Fruit fly (Drosophila melanogaster) ovary, adult (tissue): ENCODE data around the gene CG6163.
A peak's percentile ranks its signal among the peaks of the same experiment; 100 is the strongest.

Experiments
- CG17801 ChIP-seq: fragments of 200-800 bp; optimal IDR thresholded peaks from 2 replicates; lab custom pipeline; 2019; ENCODE audit warnings: missing biosample characterization, mild to moderate bottlenecking, missing genetic modification characterization, moderate library complexity; ENCODE audit not compliant: partially characterized antibody

CG6163 gene

dm6 chr3L:11318532-11319170, 46.0 kb downstream of the CG6163 start:
- TF ChIP-seq CG17801 (GFP tag; lab: Kevin White, UChicago) = peak; percentile 92

- TF ChIP-seq CG17801 (GFP tag; lab: Kevin White, UChicago) = no peak
Observed at dm6 chr3L:11317464-11317863, 47.2 kb downstream of the CG6163 start.

DNA sequence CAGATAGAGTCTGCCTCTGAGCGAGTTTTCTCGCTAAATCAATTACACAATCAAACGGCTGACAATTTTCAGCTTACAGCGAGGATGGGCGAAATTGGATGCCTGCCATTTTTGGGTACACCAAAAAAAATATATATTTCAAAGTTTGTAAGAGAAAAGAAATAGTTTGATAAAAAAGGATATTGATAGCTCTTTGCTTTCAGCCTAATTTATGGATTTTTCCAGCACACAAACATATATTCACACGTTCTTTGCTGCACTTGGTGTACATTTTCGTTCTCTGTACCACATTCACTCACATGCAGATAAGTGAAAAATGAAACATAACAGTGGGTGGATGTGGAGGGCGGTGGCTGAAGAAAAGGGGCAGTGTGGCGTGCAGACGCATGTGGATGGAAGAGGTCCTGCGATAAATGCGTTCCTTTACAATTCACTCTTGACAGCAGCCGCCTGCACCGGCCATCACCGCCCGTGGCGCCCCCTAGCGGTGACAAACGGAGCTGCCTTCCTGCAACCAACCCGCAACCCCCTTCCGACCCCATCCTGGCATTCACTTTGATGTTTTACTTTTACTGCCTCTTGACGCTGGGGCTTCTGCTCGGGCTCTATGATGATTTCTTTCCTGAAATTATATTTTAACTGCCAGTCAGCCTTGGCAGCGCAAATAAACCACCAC, 49.6 kb downstream of the CG6163 start:
- no peak for TF ChIP-seq CG17801 (GFP tag; lab: Kevin White, UChicago)

dm6 chr3L:11312698-11313097, 52.0 kb downstream of the CG6163 start:
- no peak for TF ChIP-seq CG17801 (GFP tag; lab: Kevin White, UChicago)
